Fruit fly (Drosophila melanogaster) S2 (cell line): ENCODE data around the gene CG31050.

ENCODE experiments used
- CG8478 ChIP-seq: fragments of >200 bp; optimal IDR thresholded peaks from 2 replicates; lab custom pipeline; 2018
- CTCF ChIP-seq, 2 experiments: fragments of >200 bp; optimal IDR thresholded peaks; 2 replicates each; lab custom pipeline; 2018

DNA sequence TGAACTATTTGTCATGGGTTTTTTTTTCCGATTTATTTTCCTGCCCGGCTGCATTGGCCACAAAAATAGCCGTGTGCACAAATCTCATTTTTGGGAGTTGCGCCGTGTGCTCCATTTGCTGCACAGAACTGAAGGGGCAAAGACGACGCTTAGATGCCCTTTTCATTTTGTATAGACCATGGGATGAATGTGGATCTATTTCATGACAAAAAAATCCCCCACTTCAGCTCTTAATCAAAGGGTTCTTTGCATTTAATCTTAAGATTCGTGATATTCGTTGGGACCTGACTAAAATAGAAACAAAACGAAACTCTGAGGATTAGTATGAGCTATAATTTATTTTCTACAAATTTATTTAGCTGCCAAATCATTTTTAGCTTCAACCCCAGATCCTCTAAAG lies 20.2 kb downstream of the CG31050 start:
- TF ChIP-seq CTCF (optimal IDR thresholded peaks at IDR 0.05; lab: Kevin White, UChicago) (no peak), CG8478 (no peak)
